Fruit fly (Drosophila melanogaster) whole organism: ENCODE results near the gene CG7512.

ENCODE experiments used
- Dll ChIP-seq: fragments of >200 bp; optimal IDR thresholded peaks from 2 replicates; lab custom pipeline; 2017
- EcR ChIP-seq, 2 experiments: fragments of >200 bp; optimal IDR thresholded peaks; 2 replicates each; lab custom pipeline; 2017; ENCODE audit warnings: missing biosample characterization in 2 of 2, missing genetic modification characterization in 2 of 2, missing genetic modification reagents in 2 of 2
- pan ChIP-seq: fragments of >200 bp; optimal IDR thresholded peaks from 2 replicates; lab custom pipeline; 2017
- psq ChIP-seq: fragments of >200 bp; optimal IDR thresholded peaks from 2 replicates; lab custom pipeline; 2017
- usp ChIP-seq: fragments of >200 bp; optimal IDR thresholded peaks from 2 replicates; lab custom pipeline; 2017; ENCODE audit warnings: missing biosample characterization, missing genetic modification characterization, mixed read lengths

DNA sequence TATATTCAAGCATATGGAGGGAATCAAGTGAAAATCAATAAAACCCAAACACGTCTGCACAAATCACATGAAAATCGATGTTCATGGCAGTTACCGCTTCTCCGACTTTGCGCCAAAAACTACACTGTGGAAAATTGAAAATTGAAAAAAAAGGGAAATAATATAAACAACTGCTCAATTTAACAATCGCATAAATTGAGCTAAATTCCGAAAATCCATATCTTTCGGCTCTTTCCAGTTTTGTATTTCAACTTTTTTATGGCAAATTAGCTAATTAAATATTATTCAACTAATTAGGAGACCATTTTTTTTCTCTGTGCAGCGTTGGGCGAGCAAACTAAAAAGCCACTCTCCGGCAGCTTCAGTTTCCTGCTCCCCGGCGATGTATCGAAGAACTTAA, 29.0 kb upstream of the CG7512 start:
- TF ChIP-seq psq (no peak), EcR (GFP tag; optimal IDR thresholded peaks at IDR 0.05; lab: Kevin White, UChicago) (no peak), Dll (lab: Kevin White, UChicago) (no peak), pan (no peak), usp (GFP tag; lab: Kevin White, UChicago) (no peak)
